Worm (Caenorhabditis elegans) whole organism, midembryonic: ENCODE measurements around the gene T24C4.2.

ENCODE experiments used
- flt-1 ChIP-seq: fragments of 200-800 bp; sonication (Bioruptor generic); IDR thresholded peaks from 2 replicates; pipeline ENCODE4 v1.3.6; 2022; ENCODE audit warnings: missing genetic modification characterization, missing compliant biosample characterization
- ztf-23 ChIP-seq: fragments of 200-800 bp; sonication (Bioruptor generic); IDR thresholded peaks from 2 replicates; pipeline ENCODE4 v1.3.6; 2022; ENCODE audit warnings: missing genetic modification reagents, missing genetic modification characterization, missing compliant biosample characterization

DNA sequence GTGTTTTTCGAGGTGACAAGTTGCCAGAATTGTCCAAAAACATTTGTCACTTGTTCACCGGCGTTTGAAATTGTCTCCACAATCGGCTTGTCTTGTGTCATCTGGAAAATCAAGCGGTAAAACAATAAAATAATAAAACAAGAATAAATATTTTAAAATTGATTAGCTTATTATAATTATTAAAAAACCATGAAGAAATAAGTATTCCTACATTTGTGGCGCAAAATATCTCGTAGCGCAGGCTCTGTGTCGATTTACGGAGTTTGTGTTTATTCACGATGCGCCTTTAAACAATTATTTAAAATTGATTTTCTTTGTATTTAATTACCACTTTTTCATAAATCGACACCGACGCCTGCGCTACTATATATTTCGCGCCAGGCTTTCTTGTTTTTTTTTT, 17.5 kb downstream of the T24C4.2 start, which contains the start of gene moma-1:
- TF ChIP-seq flt-1 (GFP tag; lab: Robert Waterston, UW) (no peak), ztf-23 (no peak)
